Worm (Caenorhabditis elegans) whole organism, L3 larva: Measurements from ENCODE around the gene aipr-1.

Experiments
- R02D3.7 ChIP-seq: fragments of 150-350 bp; optimal IDR thresholded peaks from 2 replicates; lab custom pipeline; 2014; ENCODE audit warnings: missing biosample characterization, missing genetic modification characterization
- ZK546.5 ChIP-seq: sonication (generic microtip); optimal IDR thresholded peaks from 2 replicates; lab custom pipeline; 2017; ENCODE audit warnings: missing biosample characterization, missing genetic modification characterization
- ama-1 ChIP-seq: fragments of 150-350 bp; optimal IDR thresholded peaks from 2 replicates; lab custom pipeline; 2018
- ceh-28 ChIP-seq: fragments of 150-350 bp; optimal IDR thresholded peaks from 2 replicates; lab custom pipeline; 2014; ENCODE audit warnings: missing biosample characterization, missing genetic modification reagents, missing genetic modification characterization
- ceh-82 ChIP-seq: fragments of 150-350 bp; optimal IDR thresholded peaks from 2 replicates; lab custom pipeline; 2014; ENCODE audit warnings: missing biosample characterization, missing genetic modification characterization
- daf-12 ChIP-seq: fragments of 150-350 bp; optimal IDR thresholded peaks from 2 replicates; lab custom pipeline; 2014; ENCODE audit warnings: missing biosample characterization, missing genetic modification reagents, missing genetic modification characterization
- egl-27 ChIP-seq: sonication (generic microtip); optimal IDR thresholded peaks from 4 replicates; lab custom pipeline; 2017; ENCODE audit warnings: missing biosample characterization, missing genetic modification reagents, missing genetic modification characterization
- egl-5 ChIP-seq: fragments of 150-350 bp; optimal IDR thresholded peaks from 2 replicates; lab custom pipeline; 2017; ENCODE audit warnings: missing biosample characterization, missing genetic modification reagents, missing genetic modification characterization, inconsistent platforms
- elt-1 ChIP-seq: fragments of 150-350 bp; optimal IDR thresholded peaks from 2 replicates; lab custom pipeline; 2014; ENCODE audit warnings: missing biosample characterization, missing genetic modification characterization
- elt-3 ChIP-seq, 3 experiments: fragments of 150-350 bp in 1 of 3; sonication (generic microtip) in 2 of 3; optimal IDR thresholded peaks; 2 replicates in 2 of 3; 4 replicates in 1 of 3; lab custom pipeline; 2014 to 2017; ENCODE audit warnings: missing biosample characterization in 3 of 3, missing genetic modification characterization in 3 of 3
- eor-1 ChIP-seq, 2 experiments: fragments of 150-350 bp; optimal IDR thresholded peaks; 2 replicates each; lab custom pipeline; 2014 to 2018; ENCODE audit warnings: missing biosample characterization in 2 of 2, missing genetic modification characterization in 2 of 2
- fkh-2 ChIP-seq: fragments of 150-350 bp; optimal IDR thresholded peaks from 2 replicates; lab custom pipeline; 2014; ENCODE audit warnings: missing biosample characterization, missing genetic modification reagents, missing genetic modification characterization
- fos-1 ChIP-seq: fragments of 150-350 bp; optimal IDR thresholded peaks from 2 replicates; lab custom pipeline; 2014; ENCODE audit warnings: missing biosample characterization, missing genetic modification characterization
- hmg-11 ChIP-seq: sonication (generic microtip); optimal IDR thresholded peaks from 2 replicates; lab custom pipeline; 2016; ENCODE audit warnings: missing genetic modification characterization, missing compliant biosample characterization
- jun-1 ChIP-seq: fragments of 150-350 bp; optimal IDR thresholded peaks from 2 replicates; lab custom pipeline; 2014; ENCODE audit warnings: missing biosample characterization, missing genetic modification reagents, missing genetic modification characterization
- lin-15B ChIP-seq: fragments of 150-350 bp; optimal IDR thresholded peaks from 2 replicates; lab custom pipeline; 2014; ENCODE audit warnings: missing biosample characterization, missing genetic modification characterization
- lin-39 ChIP-seq: fragments of 150-350 bp; optimal IDR thresholded peaks from 2 replicates; lab custom pipeline; 2018; ENCODE audit warnings: missing biosample characterization, missing genetic modification reagents, missing genetic modification characterization
- mdl-1 ChIP-seq: fragments of 150-350 bp; optimal IDR thresholded peaks from 2 replicates; lab custom pipeline; 2014; ENCODE audit warnings: missing biosample characterization, missing genetic modification characterization
- mml-1 ChIP-seq: fragments of 150-350 bp; sonication (generic microtip); optimal IDR thresholded peaks from 3 replicates; lab custom pipeline; 2014; ENCODE audit warnings: missing biosample characterization, missing genetic modification characterization
- nfya-1 ChIP-seq: sonication (generic microtip); optimal IDR thresholded peaks from 2 replicates; lab custom pipeline; 2017; ENCODE audit warnings: missing genetic modification characterization, mild to moderate bottlenecking, missing compliant biosample characterization, antibody characterized with exemption, moderate library complexity; ENCODE audit not compliant: insufficient read depth
- nhr-11 ChIP-seq: fragments of 150-350 bp; optimal IDR thresholded peaks from 2 replicates; lab custom pipeline; 2014; ENCODE audit warnings: missing biosample characterization, missing genetic modification characterization
- nhr-12 ChIP-seq: fragments of 150-350 bp; optimal IDR thresholded peaks from 2 replicates; lab custom pipeline; 2014; ENCODE audit warnings: missing biosample characterization, missing genetic modification characterization
- nhr-23 ChIP-seq: fragments of 150-350 bp; optimal IDR thresholded peaks from 2 replicates; lab custom pipeline; 2014; ENCODE audit warnings: missing biosample characterization, missing genetic modification reagents, missing genetic modification characterization
- nhr-237 ChIP-seq: fragments of 150-350 bp; optimal IDR thresholded peaks from 2 replicates; lab custom pipeline; 2014; ENCODE audit warnings: missing biosample characterization, missing genetic modification characterization
- nhr-25 ChIP-seq: sonication (generic microtip); optimal IDR thresholded peaks from 2 replicates; lab custom pipeline; 2017; ENCODE audit warnings: missing biosample characterization, missing genetic modification characterization
- nhr-28 ChIP-seq: fragments of 150-350 bp; optimal IDR thresholded peaks from 2 replicates; lab custom pipeline; 2014; ENCODE audit warnings: missing biosample characterization, missing genetic modification characterization
- nhr-67 ChIP-seq: fragments of 150-350 bp; optimal IDR thresholded peaks from 2 replicates; lab custom pipeline; 2014; ENCODE audit warnings: missing biosample characterization, missing genetic modification characterization
- nhr-77 ChIP-seq: fragments of 150-350 bp; optimal IDR thresholded peaks from 2 replicates; lab custom pipeline; 2014; ENCODE audit warnings: missing biosample characterization, missing genetic modification characterization
- pha-4 ChIP-seq: fragments of 150-350 bp; optimal IDR thresholded peaks from 2 replicates; lab custom pipeline; 2014; ENCODE audit warnings: missing biosample characterization, missing genetic modification reagents, missing genetic modification characterization
- pqm-1 ChIP-seq: fragments of 150-350 bp; optimal IDR thresholded peaks from 2 replicates; lab custom pipeline; 2017; ENCODE audit warnings: missing biosample characterization, missing genetic modification characterization, inconsistent platforms
- sea-2 ChIP-seq: fragments of 150-350 bp; sonication (generic microtip); optimal IDR thresholded peaks from 4 replicates; lab custom pipeline; 2014; ENCODE audit warnings: missing biosample characterization, missing genetic modification reagents, missing genetic modification characterization
- skn-1 ChIP-seq: fragments of 150-350 bp; optimal IDR thresholded peaks from 2 replicates; lab custom pipeline; 2014; ENCODE audit warnings: missing biosample characterization, missing genetic modification characterization
- snpc-4 ChIP-seq: fragments of 150-350 bp; optimal IDR thresholded peaks from 2 replicates; lab custom pipeline; 2014; ENCODE audit warnings: missing biosample characterization, missing genetic modification characterization
- tbx-2 ChIP-seq: sonication (generic microtip); optimal IDR thresholded peaks from 2 replicates; lab custom pipeline; 2016; ENCODE audit warnings: mild to moderate bottlenecking, missing genetic modification characterization, missing compliant biosample characterization
- unc-39 ChIP-seq: sonication (generic microtip); optimal IDR thresholded peaks from 4 replicates; lab custom pipeline; 2017; ENCODE audit warnings: missing biosample characterization, missing genetic modification characterization
- zag-1 ChIP-seq: fragments of 150-350 bp; optimal IDR thresholded peaks from 2 replicates; lab custom pipeline; 2014; ENCODE audit warnings: missing biosample characterization, missing genetic modification characterization
- ztf-4 ChIP-seq: fragments of 150-350 bp; optimal IDR thresholded peaks from 2 replicates; lab custom pipeline; 2014; ENCODE audit warnings: missing biosample characterization, missing genetic modification characterization

aipr-1 gene

ce11 chrII:6594151-6594550 lies at the start of gene aipr-1:
TSS of gene aipr-1 (minus strand) at chrII:6594251.
- no peak for TF ChIP-seq hmg-11 (tag; lab: Kevin White, UChicago)
- TF ChIP-seq nhr-25 (tag; lab: Kevin White, UChicago) = no peak
- no peak for TF ChIP-seq lin-15B (tag; lab: Kevin White, UChicago)
- TF ChIP-seq R02D3.7 = no peak
- no peak for TF ChIP-seq nhr-67 (tag; lab: Kevin White, UChicago)
- TF ChIP-seq pqm-1 = no peak
- TF ChIP-seq nhr-23 = no peak
- TF ChIP-seq fos-1 (tag; lab: Kevin White, UChicago) = no peak
- TF ChIP-seq egl-5 (tag; lab: Kevin White, UChicago) = no peak
- no peak for TF ChIP-seq ama-1
- no peak for TF ChIP-seq elt-1 (tag; lab: Kevin White, UChicago)
- TF ChIP-seq mml-1 (tag; lab: Kevin White, UChicago) = no peak
- TF ChIP-seq jun-1 (tag; lab: Kevin White, UChicago) = no peak
- TF ChIP-seq unc-39 (tag; lab: Kevin White, UChicago) = no peak
- TF ChIP-seq ztf-4 (tag; lab: Kevin White, UChicago) = no peak
- no peak for TF ChIP-seq elt-3 (tag; optimal IDR thresholded peaks at IDR 0.05; lab: Kevin White, UChicago)
- TF ChIP-seq sea-2 (GFP tag; lab: Kevin White, UChicago) = no peak
- TF ChIP-seq nhr-11 = no peak
- no peak for TF ChIP-seq tbx-2 (tag; lab: Kevin White, UChicago)
- TF ChIP-seq nhr-12 = no peak

ce11 chrII:6642651-6643167 lies 48.7 kb upstream of the aipr-1 start, which contains the start of gene T19D12.6:
TSS of gene T19D12.6 (minus strand) at chrII:6643117.
- TF ChIP-seq egl-5 (tag; lab: Kevin White, UChicago) (peak; percentile 66), lin-39 (tag; lab: Kevin White, UChicago) (peak; percentile 20), fkh-2 (tag; lab: Kevin White, UChicago) (no peak)

ce11 chrII:6642180-6642579 lies 48.1 kb upstream of the aipr-1 start:
- TF ChIP-seq fos-1 (tag; lab: Kevin White, UChicago) (no peak), hmg-11 (tag; lab: Kevin White, UChicago) (no peak), nhr-11 (no peak), daf-12 (tag; lab: Kevin White, UChicago) (no peak), nhr-23 (no peak)

DNA sequence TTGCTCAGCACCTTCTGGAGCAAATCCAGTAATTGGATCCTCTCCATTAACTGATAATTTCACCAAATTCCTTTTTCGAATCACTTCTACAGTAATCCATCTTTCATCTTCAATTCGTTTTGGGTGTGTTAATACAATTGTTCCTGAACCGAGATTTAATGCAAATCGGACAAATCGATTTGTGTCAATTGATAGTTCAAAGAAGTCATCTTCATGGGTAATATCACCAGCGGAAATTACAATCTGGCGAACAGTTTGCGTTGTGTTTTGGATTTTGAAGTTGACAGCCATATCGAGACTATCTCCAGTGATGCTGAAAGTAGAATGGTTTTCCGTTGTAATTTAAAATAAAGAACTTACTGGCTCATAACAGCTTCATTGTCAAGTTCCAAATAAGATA lies 43.8 kb upstream of the aipr-1 start:
- TF ChIP-seq nhr-237 (tag; lab: Kevin White, UChicago) = no peak
- TF ChIP-seq sea-2 (GFP tag; lab: Kevin White, UChicago) = no peak
- no peak for TF ChIP-seq fkh-2 (tag; lab: Kevin White, UChicago)
- no peak for TF ChIP-seq skn-1 (tag; lab: Kevin White, UChicago)
- TF ChIP-seq fos-1 (tag; lab: Kevin White, UChicago) = no peak
- TF ChIP-seq elt-1 (tag; lab: Kevin White, UChicago) = no peak
- no peak for TF ChIP-seq nfya-1
- no peak for TF ChIP-seq lin-15B (tag; lab: Kevin White, UChicago)
- TF ChIP-seq egl-5 (tag; lab: Kevin White, UChicago) = no peak
- no peak for TF ChIP-seq ceh-82 (tag; lab: Kevin White, UChicago)
- no peak for TF ChIP-seq mdl-1 (tag; lab: Kevin White, UChicago)
- TF ChIP-seq pha-4 (tag; lab: Kevin White, UChicago) = no peak
- no peak for TF ChIP-seq egl-27
- TF ChIP-seq elt-3 (tag; optimal IDR thresholded peaks at IDR 0.05; lab: Kevin White, UChicago) = no peak
- no peak for TF ChIP-seq ztf-4 (tag; lab: Kevin White, UChicago)

DNA sequence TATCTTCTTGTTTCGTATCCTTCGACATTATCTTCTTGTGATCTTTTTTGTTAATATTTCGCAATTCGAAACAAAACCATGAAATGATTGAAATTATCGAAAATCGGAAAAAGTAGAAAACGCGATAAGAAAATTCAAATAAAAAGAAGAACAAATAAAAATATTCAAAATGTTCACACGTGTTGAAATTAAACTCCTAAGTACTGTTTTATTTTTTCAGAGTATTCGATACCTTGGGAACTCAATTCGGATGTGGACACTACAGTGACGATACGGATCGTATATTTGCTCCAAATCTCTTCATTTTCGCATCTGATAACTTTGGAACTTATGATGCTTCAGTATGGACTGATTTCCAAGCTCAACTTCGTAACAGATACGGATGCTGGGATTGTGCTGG lies 42.1 kb upstream of the aipr-1 start, which contains the start of gene T19D12.5:
TSS of gene T19D12.5 (minus strand) at position 101 of the 400 bp plus-strand sequence.
- TF ChIP-seq zag-1 (tag; lab: Kevin White, UChicago) (no peak), lin-39 (tag; lab: Kevin White, UChicago) (no peak), nhr-12 (no peak), ceh-28 (no peak), nhr-28 (no peak), jun-1 (tag; lab: Kevin White, UChicago) (no peak), nhr-77 (no peak), egl-27 (no peak), nhr-23 (no peak), snpc-4 (tag; lab: Kevin White, UChicago) (no peak), nhr-237 (tag; lab: Kevin White, UChicago) (no peak), ZK546.5 (tag; lab: Kevin White, UChicago) (no peak), nhr-67 (tag; lab: Kevin White, UChicago) (no peak), R02D3.7 (no peak), fkh-2 (tag; lab: Kevin White, UChicago) (no peak), fos-1 (tag; lab: Kevin White, UChicago) (no peak), eor-1 (tag; optimal IDR thresholded peaks at IDR 0.05; lab: Kevin White, UChicago) (no peak), pqm-1 (no peak)
